Fruit fly (Drosophila melanogaster): ENCODE data around the gene Pdhb.
A peak's percentile ranks its signal among the peaks of the same experiment; 100 is the strongest.

Pdhb gene

DNA sequence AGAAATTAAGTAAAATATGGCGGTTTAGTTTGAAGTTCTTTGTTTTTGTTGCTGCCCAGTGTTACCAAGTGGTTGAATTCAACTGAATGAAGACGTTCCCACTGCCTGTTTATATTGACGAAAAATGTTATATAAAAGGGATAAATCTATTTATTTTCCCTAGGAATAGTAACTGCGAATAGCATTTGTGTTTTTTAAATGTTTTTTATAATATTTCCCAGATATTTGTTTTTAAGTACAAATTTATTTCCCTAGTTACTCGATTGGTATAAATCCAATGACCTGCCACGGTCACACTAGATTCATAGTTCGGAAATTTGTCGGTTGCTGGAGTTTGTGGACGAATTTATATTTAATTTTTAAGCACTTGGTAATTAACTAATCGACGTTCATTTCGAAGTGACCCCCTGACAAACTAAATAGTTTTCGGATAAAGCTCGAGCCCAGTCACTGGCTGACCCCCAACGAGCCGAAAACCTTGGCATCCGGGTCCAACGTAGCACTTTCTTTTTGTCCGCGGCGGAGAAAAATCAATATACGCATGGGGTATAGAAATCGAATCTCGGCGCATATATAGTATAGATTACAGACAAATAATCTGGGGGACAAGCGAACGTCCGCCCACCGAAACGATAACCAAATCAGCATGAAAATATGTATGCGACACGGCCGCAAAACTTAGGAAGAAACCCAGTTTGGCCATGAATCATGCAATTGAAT, 18.2 kb downstream of the Pdhb start, which contains the start of the genes dgt6 and Vha100-1:
Gene dgt6 (minus strand): TSS at position 71 of the 720 bp plus-strand sequence.
Gene Vha100-1 (plus strand): TSS at position 292 of the 720 bp plus-strand sequence.
- TF ChIP-seq EcR (GFP tag; optimal IDR thresholded peaks at IDR 0.05): no peak
- TF ChIP-seq Dll (optimal IDR thresholded peaks at IDR 0.05): no peak

DNA sequence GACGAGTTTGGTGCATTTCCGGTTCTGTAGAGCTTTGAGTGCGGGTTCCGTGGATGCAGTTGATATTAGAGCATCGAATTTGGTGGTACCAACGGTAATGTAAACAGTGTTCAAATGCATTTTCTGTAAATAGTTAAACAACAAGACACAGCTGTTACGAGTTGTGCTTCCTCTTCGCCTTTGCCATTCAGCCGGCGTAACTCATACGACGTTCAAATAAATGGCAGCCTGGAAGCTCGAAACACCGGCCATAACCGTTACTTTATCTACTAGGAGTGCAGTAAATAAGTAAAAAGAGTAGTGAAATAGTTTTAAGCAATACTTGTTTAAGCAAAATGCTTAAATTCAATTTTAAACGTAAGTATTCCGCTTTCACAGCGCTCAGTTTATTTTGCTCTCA, 25.5 kb downstream of the Pdhb start, which contains the start of the genes Alg13 and superdeath:
Gene Alg13 (minus strand): TSS at position 167 of the 400 bp plus-strand sequence.
Gene superdeath (plus strand): TSS at position 256 of the 400 bp plus-strand sequence.
- TF ChIP-seq pan (optimal IDR thresholded peaks at IDR 0.05) (no peak), EcR (GFP tag; optimal IDR thresholded peaks at IDR 0.05) (no peak), CG8478 (optimal IDR thresholded peaks at IDR 0.05) (no peak), usp (GFP tag; optimal IDR thresholded peaks at IDR 0.05) (no peak), Dll (optimal IDR thresholded peaks at IDR 0.05) (no peak), psq (optimal IDR thresholded peaks at IDR 0.05) (no peak)

DNA sequence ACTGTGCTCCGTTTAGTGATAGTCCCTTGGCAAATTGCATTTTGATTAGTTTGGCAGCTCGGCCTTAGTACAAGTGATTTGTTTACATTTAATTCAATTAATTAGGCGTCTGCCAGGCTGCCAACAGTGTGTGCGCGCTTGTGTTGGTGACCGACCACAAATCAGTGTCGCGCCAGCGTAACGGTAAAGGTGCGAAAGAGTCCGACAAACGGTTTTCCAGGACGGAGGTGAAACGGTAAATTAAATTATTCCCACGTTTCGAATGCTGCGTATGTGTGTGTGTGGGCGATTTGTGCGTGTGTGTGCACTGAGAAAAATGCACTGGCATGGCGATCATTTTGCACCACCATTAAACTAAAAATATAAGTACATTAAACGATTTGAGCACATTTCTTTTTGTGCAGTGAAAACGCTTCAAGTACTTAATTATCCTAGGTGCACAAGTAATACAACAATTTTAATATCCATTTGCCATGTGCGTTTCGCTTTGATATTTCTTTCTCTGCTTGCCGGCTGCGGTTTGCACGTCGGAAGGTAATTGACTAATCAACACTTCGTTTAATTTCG, 26.2 kb downstream of the Pdhb start:
- TF ChIP-seq pan (optimal IDR thresholded peaks at IDR 0.05): no peak
- TF ChIP-seq EcR (GFP tag; optimal IDR thresholded peaks at IDR 0.05): no peak
- no peak for TF ChIP-seq usp (GFP tag; optimal IDR thresholded peaks at IDR 0.05)
- no peak for TF ChIP-seq Dll (optimal IDR thresholded peaks at IDR 0.05)
- TF ChIP-seq CG8478 (optimal IDR thresholded peaks at IDR 0.05): no peak
- TF ChIP-seq psq (optimal IDR thresholded peaks at IDR 0.05): no peak

DNA sequence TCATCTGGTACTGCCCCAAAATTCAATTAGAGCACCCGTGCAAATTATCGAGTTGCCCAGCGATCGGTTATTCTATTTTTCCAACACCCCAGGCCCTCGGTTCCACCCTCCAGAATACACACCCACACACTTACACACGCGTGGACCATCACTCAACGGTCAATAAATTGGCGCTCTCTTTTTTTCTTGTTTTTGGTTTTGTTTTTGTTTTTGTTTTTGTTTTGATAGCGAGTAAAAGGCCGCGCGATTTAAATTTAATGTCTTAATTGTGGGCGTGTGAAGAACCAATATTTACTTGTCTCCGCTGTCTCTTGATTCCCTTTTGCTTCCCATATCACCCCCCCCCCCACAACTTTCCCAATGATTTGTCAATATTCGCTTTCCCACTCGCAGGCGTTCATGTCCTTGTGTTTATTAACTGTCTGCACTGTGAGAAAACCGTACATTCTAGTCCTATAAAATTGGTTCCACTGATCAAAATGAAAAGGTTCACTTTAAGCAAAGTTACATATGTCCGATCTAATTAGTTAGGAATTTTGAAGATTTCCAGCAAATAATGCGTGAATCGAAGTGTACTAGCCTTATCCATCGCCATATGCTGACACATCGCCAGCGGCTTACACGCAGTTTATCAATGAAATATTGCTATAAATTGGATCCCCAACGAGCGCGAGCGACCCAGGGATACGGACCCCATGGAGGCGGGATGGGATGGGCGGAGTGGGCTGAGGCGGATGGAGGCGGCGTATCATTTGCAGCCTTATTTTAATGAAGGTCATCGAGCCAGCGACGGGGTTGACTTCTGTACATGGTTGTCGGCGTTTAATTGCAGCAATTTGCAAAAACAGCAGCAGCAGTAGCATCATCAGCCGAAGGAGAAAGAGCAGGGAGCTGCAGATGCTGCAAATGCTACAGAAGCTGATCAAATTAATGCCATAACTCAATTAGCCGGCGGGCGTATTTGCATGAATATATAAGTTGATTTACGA, 27.2 kb downstream of the Pdhb start:
- TF ChIP-seq psq (optimal IDR thresholded peaks at IDR 0.05) (no peak), CG8478 (optimal IDR thresholded peaks at IDR 0.05) (no peak), EcR (GFP tag; optimal IDR thresholded peaks at IDR 0.05) (no peak), usp (GFP tag; optimal IDR thresholded peaks at IDR 0.05) (no peak), pan (optimal IDR thresholded peaks at IDR 0.05) (no peak), Dll (optimal IDR thresholded peaks at IDR 0.05) (no peak)

DNA sequence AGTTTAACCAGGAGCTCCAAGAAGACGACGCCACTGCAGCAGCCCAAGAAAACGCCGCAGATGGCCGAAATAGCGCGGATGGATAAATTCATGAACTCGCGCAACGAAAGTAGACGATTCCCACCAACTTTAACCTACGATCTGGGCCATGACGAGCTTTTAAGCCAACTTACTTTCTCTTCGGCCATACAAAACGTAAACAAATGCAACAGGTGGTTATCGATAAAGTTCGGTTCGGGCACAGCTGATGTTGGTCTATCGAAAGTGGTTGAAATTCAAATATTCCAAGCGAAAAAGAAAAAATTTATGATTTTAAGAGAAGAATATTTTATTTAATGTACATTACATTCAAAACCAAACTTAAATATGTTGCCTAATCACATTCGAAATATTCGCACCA, 33.8 kb downstream of the Pdhb start, which contains the start of gene CG14511:
Gene CG14511 (minus strand): TSS at position 184 of the 400 bp plus-strand sequence.
- TF ChIP-seq Dll (optimal IDR thresholded peaks at IDR 0.05): no peak
- TF ChIP-seq EcR (GFP tag; optimal IDR thresholded peaks at IDR 0.05): no peak
- no peak for TF ChIP-seq pan (optimal IDR thresholded peaks at IDR 0.05)
- TF ChIP-seq usp (GFP tag; optimal IDR thresholded peaks at IDR 0.05): no peak
- no peak for TF ChIP-seq CG8478 (optimal IDR thresholded peaks at IDR 0.05)
- no peak for TF ChIP-seq psq (optimal IDR thresholded peaks at IDR 0.05)

DNA sequence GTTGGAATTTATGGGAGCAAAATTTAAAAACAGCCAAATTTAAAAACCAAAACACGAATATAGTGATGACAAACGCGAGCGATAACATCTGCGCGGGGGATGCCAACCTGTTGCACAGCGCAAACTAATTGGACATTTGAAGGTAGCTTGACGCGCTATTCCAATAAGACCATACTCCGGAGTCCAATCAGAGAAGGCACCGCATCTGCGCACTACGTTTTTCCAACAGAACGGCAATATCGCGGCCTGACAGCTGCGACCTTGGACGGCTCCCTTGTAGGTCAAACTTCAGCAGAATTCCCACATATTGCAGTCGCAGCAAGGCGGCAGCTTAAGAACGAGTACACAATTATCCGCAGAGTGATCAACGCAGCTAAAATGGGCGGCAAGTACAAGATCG, 35.2 kb downstream of the Pdhb start, which contains the start of the genes CG11882 and Pglym78:
Gene CG11882 (minus strand): TSS at position 101 of the 400 bp plus-strand sequence.
Gene Pglym78 (plus strand): TSS at position 177 of the 400 bp plus-strand sequence.
- TF ChIP-seq pan (optimal IDR thresholded peaks at IDR 0.05) (no peak), CG8478 (optimal IDR thresholded peaks at IDR 0.05) (no peak), EcR (GFP tag; optimal IDR thresholded peaks at IDR 0.05) (no peak), psq (optimal IDR thresholded peaks at IDR 0.05) (no peak), Dll (optimal IDR thresholded peaks at IDR 0.05) (no peak), usp (GFP tag; optimal IDR thresholded peaks at IDR 0.05) (no peak)

DNA sequence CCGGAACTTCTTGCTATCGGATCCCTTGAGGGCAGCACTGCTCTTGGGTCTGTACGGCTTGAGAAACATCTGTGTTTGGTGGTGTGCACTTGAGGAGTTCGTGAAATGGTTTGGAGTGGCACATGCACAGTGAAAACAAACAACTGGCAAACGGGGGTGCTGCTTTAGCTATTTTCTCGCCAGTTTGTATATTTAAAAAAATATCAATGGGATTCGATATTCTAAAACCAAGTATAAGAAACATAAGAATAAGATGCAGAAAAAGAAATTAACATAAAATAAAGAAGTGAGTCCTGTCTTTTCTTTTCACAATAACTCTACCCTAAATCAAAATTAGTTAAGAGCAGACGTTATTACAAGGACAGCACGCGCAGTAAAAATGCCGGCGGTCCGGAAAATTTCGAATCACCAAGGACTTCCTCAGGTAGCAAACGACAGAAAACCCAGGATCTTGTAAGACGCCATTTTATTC, 38.8 kb downstream of the Pdhb start, which contains the start of gene eIF2D:
Gene eIF2D (minus strand): TSS at position 174 of the 472 bp plus-strand sequence.
- TF ChIP-seq Dll (optimal IDR thresholded peaks at IDR 0.05) (no peak), pan (optimal IDR thresholded peaks at IDR 0.05) (no peak), EcR (GFP tag; optimal IDR thresholded peaks at IDR 0.05) (no peak), usp (GFP tag; optimal IDR thresholded peaks at IDR 0.05) (no peak), CG8478 (optimal IDR thresholded peaks at IDR 0.05) (no peak), psq (optimal IDR thresholded peaks at IDR 0.05) (no peak)

DNA sequence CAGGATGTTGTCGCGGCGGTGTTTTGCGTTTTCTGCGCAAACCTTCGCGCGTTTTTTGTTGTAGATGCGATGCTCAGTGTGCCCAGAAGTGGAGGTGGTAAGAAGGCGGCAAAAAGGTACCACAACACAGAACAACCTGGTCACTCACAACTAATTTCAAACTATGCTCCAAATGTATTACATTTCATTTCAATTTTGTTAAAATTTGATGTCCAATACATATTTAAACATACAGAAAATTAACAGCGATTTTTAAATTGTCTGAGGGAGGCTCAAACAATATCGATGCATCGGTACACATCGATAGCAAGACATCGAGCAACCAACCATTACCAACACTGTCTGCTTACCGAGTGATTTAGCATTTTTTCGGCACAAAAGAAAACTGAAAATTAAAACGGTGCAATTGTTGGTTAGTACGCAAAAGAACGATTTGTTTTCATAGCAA, 40.4 kb downstream of the Pdhb start, which contains the start of the genes Slbp and Rpn2:
Gene Slbp (minus strand): TSS at position 70 of the 448 bp plus-strand sequence.
Gene Rpn2 (plus strand): TSS at position 328 of the 448 bp plus-strand sequence.
- TF ChIP-seq CG8478 (optimal IDR thresholded peaks at IDR 0.05): no peak
- no peak for TF ChIP-seq pan (optimal IDR thresholded peaks at IDR 0.05)
- TF ChIP-seq Dll (optimal IDR thresholded peaks at IDR 0.05): no peak
- no peak for TF ChIP-seq EcR (GFP tag; optimal IDR thresholded peaks at IDR 0.05)
- no peak for TF ChIP-seq psq (optimal IDR thresholded peaks at IDR 0.05)
- TF ChIP-seq usp (GFP tag; optimal IDR thresholded peaks at IDR 0.05): no peak

DNA sequence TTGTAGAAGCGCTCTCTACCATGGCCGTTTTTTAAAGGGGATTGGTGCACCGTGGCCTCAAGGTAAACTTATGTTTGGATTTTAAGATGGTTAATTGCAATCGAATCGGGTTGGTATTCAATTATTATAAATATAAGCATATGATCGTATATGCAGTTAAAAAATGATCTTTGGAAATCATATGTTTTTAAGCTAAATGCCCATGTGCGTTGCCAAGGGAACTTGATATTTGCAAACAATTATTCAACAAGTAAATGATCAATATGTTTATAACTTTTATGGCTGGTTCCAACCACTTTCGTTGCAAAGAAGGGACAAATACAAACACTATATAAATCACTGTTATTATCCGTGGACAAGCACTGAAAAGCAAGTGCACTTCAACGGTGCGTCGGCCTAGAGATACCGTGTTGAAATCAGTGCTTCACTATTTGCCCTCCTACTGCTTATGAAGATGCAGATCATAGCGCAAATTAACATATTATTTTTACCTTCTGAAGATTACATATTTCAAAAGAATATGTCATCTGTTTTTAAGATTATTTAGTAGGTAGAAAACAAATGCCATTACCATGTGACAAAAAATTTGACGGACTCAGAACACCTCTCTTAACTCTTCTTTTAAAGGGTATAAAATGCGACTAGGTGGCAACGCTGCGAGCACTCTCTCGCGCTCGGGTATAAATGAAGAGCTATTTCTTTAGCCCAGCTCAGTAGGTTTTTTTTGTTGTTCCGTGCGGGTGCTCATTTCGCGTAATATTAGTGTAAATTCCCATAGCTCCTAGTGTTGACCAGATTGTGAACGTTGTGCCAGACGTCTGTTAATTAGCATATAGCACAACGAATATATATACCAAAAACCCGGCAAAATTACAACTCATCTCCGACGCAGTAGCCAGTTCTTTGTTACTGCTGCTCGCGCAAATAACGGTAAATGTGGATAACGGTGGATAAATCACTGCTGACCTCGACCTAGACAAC, 44.8 kb downstream of the Pdhb start, which contains the start of gene rdog:
Gene rdog (plus strand): TSS at position 705 of the 981 bp plus-strand sequence.
- no peak for TF ChIP-seq psq (optimal IDR thresholded peaks at IDR 0.05)
- peak; percentile 97 for TF ChIP-seq pan (optimal IDR thresholded peaks at IDR 0.05)
- no peak for TF ChIP-seq EcR (GFP tag; optimal IDR thresholded peaks at IDR 0.05)

DNA sequence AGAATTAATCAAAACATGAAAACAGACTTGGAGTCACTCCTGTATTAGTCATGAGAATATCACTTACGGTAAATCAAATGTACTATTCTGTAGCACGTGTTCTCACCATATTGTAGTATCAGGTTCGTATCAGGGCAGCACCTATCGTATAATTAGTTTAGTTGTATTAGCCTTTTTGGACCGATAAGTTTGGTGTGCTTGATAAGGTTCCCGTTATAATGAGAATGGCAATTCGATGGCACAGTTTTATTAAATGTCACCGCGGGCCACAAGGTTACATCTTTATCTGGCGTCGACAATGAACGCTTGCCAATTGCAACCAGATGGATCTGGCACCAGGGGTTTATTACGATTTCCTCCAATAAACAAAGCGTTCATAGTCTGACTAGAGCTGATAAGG, 45.9 kb downstream of the Pdhb start:
- no peak for TF ChIP-seq usp (GFP tag; optimal IDR thresholded peaks at IDR 0.05)
- TF ChIP-seq pan (optimal IDR thresholded peaks at IDR 0.05): no peak
- TF ChIP-seq EcR (GFP tag; optimal IDR thresholded peaks at IDR 0.05): no peak
